Worm (Caenorhabditis elegans) whole organism, L1 larva: ENCODE results near the gene R05D3.9.
"Not testable (repeated sequence)": the region's sequence is repeated elsewhere in the genome, so short reads cannot be mapped to it uniquely, and the experiment has no call there.

Experiments
- C04F5.9 ChIP-seq: sonication (generic microtip); optimal IDR thresholded peaks from 2 replicates; lab custom pipeline; 2016; ENCODE audit warnings: missing genetic modification characterization, missing compliant biosample characterization
- C16A3.4 ChIP-seq: fragments of 150-350 bp; optimal IDR thresholded peaks from 2 replicates; lab custom pipeline; 2014; ENCODE audit warnings: missing biosample characterization, missing genetic modification characterization
- C34B4.2 ChIP-seq: sonication (generic microtip); optimal IDR thresholded peaks from 2 replicates; lab custom pipeline; 2017; ENCODE audit warnings: mild to moderate bottlenecking, missing genetic modification characterization, missing compliant biosample characterization
- aha-1 ChIP-seq: fragments of 150-350 bp; optimal IDR thresholded peaks from 2 replicates; lab custom pipeline; 2014; ENCODE audit warnings: missing biosample characterization, missing genetic modification characterization
- ama-1 ChIP-seq: fragments of 150-350 bp; optimal IDR thresholded peaks from 2 replicates; lab custom pipeline; 2014
- blmp-1 ChIP-seq: fragments of 150-350 bp; optimal IDR thresholded peaks from 2 replicates; lab custom pipeline; 2014; ENCODE audit warnings: missing biosample characterization, missing genetic modification characterization
- ceh-63 ChIP-seq: fragments of 200-800 bp; sonication (Bioruptor generic); optimal IDR thresholded peaks from 2 replicates; lab custom pipeline; 2018; ENCODE audit warnings: mild to moderate bottlenecking, missing genetic modification characterization, missing compliant biosample characterization
- ceh-90 ChIP-seq: sonication (generic microtip); optimal IDR thresholded peaks from 2 replicates; lab custom pipeline; 2016; ENCODE audit warnings: missing genetic modification characterization, missing compliant biosample characterization
- ces-1 ChIP-seq: fragments of 150-350 bp; optimal IDR thresholded peaks from 2 replicates; lab custom pipeline; 2014; ENCODE audit warnings: missing biosample characterization, missing genetic modification reagents, missing genetic modification characterization
- dpl-1 ChIP-seq, 3 experiments: fragments of 150-350 bp in 2 of 3; sonication (generic microtip) in 1 of 3; optimal IDR thresholded peaks; 2 replicates each; lab custom pipeline; 2014 to 2017; ENCODE audit warnings: missing biosample characterization in 3 of 3, missing genetic modification characterization in 3 of 3, missing genetic modification reagents in 3 of 3
- dsc-1 ChIP-seq: sonication (generic microtip); optimal IDR thresholded peaks from 2 replicates; lab custom pipeline; 2016; ENCODE audit warnings: mild to moderate bottlenecking, missing genetic modification characterization, missing compliant biosample characterization
- efl-1 ChIP-seq, 4 experiments: fragments of 150-350 bp; optimal IDR thresholded peaks in 3 of 4; peaks in 1 of 4; 1 replicate in 1 of 4; 2 replicates in 3 of 4; lab custom pipeline; 2014; ENCODE audit warnings: missing biosample characterization in 2 of 4, missing genetic modification characterization in 2 of 4, missing genetic modification reagents in 2 of 4
- efl-3 ChIP-seq: fragments of 200-800 bp; sonication (Bioruptor generic); optimal IDR thresholded peaks from 2 replicates; lab custom pipeline; 2018; ENCODE audit warnings: mild to moderate bottlenecking, missing genetic modification characterization, missing compliant biosample characterization
- egl-27 ChIP-seq, 2 experiments: fragments of 150-350 bp in 1 of 2; sonication (generic microtip); optimal IDR thresholded peaks; 3 replicates each; lab custom pipeline; 2017 to 2018; ENCODE audit warnings: missing biosample characterization in 2 of 2, missing genetic modification characterization in 2 of 2, missing genetic modification reagents in 2 of 2
- elt-2 ChIP-seq: sonication (generic microtip); optimal IDR thresholded peaks from 2 replicates; lab custom pipeline; 2016; ENCODE audit warnings: missing genetic modification characterization, mild to moderate bottlenecking, inconsistent platforms, missing compliant biosample characterization, missing genetic modification reagents
- elt-3 ChIP-seq, 6 experiments: fragments of 150-350 bp in 1 of 6; sonication (generic microtip); optimal IDR thresholded peaks; 2 replicates each; lab custom pipeline; 2017 to 2018; ENCODE audit warnings: missing biosample characterization in 6 of 6, missing genetic modification characterization in 6 of 6, inconsistent platforms in 1 of 6
- ets-5 ChIP-seq: fragments of 200-800 bp; sonication (Bioruptor generic); IDR thresholded peaks from 2 replicates; pipeline ENCODE4 v1.3.6; 2022; ENCODE audit warnings: missing genetic modification characterization, missing compliant biosample characterization
- grh-1 ChIP-seq: fragments of 200-800 bp; sonication (Bioruptor generic); IDR thresholded peaks from 2 replicates; pipeline ENCODE4 v1.3.6; 2022; ENCODE audit warnings: missing genetic modification reagents, missing genetic modification characterization, missing compliant biosample characterization
- hlh-17 ChIP-seq: fragments of 200-800 bp; sonication (Bioruptor generic); optimal IDR thresholded peaks from 2 replicates; lab custom pipeline; 2018; ENCODE audit warnings: missing genetic modification characterization, mild to moderate bottlenecking, missing compliant biosample characterization, moderate library complexity, borderline replicate concordance
- hlh-4 ChIP-seq: sonication (generic microtip); optimal IDR thresholded peaks from 2 replicates; lab custom pipeline; 2016; ENCODE audit warnings: mild to moderate bottlenecking, missing genetic modification characterization, missing compliant biosample characterization
- lin-13 ChIP-seq: fragments of 150-350 bp; optimal IDR thresholded peaks from 2 replicates; lab custom pipeline; 2014; ENCODE audit warnings: missing biosample characterization, missing genetic modification reagents, missing genetic modification characterization
- lin-35 ChIP-seq, 2 experiments: fragments of 150-350 bp; optimal IDR thresholded peaks; 2 replicates each; lab custom pipeline; 2014; ENCODE audit warnings: missing biosample characterization in 2 of 2, missing genetic modification characterization in 2 of 2, missing genetic modification reagents in 2 of 2
- lir-3 ChIP-seq: sonication (generic microtip); optimal IDR thresholded peaks from 2 replicates; lab custom pipeline; 2016; ENCODE audit warnings: mild to moderate bottlenecking, missing genetic modification characterization, moderate library complexity, missing compliant biosample characterization; ENCODE audit not compliant: poor library complexity
- lsy-2 ChIP-seq, 2 experiments: fragments of 150-350 bp; optimal IDR thresholded peaks; 2 replicates each; lab custom pipeline; 2014; ENCODE audit warnings: missing biosample characterization in 2 of 2, missing genetic modification characterization in 2 of 2
- nhr-12 ChIP-seq: sonication (generic microtip); optimal IDR thresholded peaks from 2 replicates; lab custom pipeline; 2017; ENCODE audit warnings: missing biosample characterization, missing genetic modification characterization
- nhr-19 ChIP-seq: fragments of 200-800 bp; sonication (Bioruptor generic); conservative IDR thresholded peaks from 2 replicates; pipeline ENCODE4 v1.3.6; 2022; ENCODE audit warnings: missing genetic modification characterization, missing compliant biosample characterization
- nhr-28 ChIP-seq: fragments of 150-350 bp; optimal IDR thresholded peaks from 2 replicates; lab custom pipeline; 2014; ENCODE audit warnings: missing biosample characterization, missing genetic modification characterization
- nhr-47 ChIP-seq: sonication (generic microtip); optimal IDR thresholded peaks from 2 replicates; lab custom pipeline; 2016; ENCODE audit warnings: mild to moderate bottlenecking, missing genetic modification characterization, moderate library complexity, missing compliant biosample characterization
- nhr-71 ChIP-seq: sonication (generic microtip); optimal IDR thresholded peaks from 2 replicates; lab custom pipeline; 2016; ENCODE audit warnings: mild to moderate bottlenecking, missing genetic modification characterization, moderate library complexity, missing compliant biosample characterization
- nhr-90 ChIP-seq: sonication (generic microtip); optimal IDR thresholded peaks from 2 replicates; lab custom pipeline; 2016; ENCODE audit warnings: mild to moderate bottlenecking, missing genetic modification characterization, missing compliant biosample characterization; ENCODE audit not compliant: poor library complexity
- rnt-1 ChIP-seq: sonication (generic microtip); optimal IDR thresholded peaks from 2 replicates; lab custom pipeline; 2016; ENCODE audit warnings: mild to moderate bottlenecking, missing genetic modification characterization, moderate library complexity, missing compliant biosample characterization
- snpc-4 ChIP-seq: fragments of 150-350 bp; optimal IDR thresholded peaks from 2 replicates; lab custom pipeline; 2014; ENCODE audit warnings: missing biosample characterization, missing genetic modification characterization
- snu-23 ChIP-seq: sonication (generic microtip); optimal IDR thresholded peaks from 2 replicates; lab custom pipeline; 2016; ENCODE audit warnings: missing genetic modification characterization, missing compliant biosample characterization
- sox-4 ChIP-seq: sonication (generic microtip); optimal IDR thresholded peaks from 2 replicates; lab custom pipeline; 2016; ENCODE audit warnings: missing genetic modification characterization, missing compliant biosample characterization
- tlp-1 ChIP-seq: fragments of 150-350 bp; optimal IDR thresholded peaks from 2 replicates; lab custom pipeline; 2014; ENCODE audit warnings: missing biosample characterization, missing genetic modification characterization
- unc-62 ChIP-seq: fragments of 150-350 bp; optimal IDR thresholded peaks from 2 replicates; lab custom pipeline; 2014; ENCODE audit warnings: missing biosample characterization, missing genetic modification reagents, missing genetic modification characterization
- zag-1 ChIP-seq: fragments of 150-350 bp; optimal IDR thresholded peaks from 2 replicates; lab custom pipeline; 2014; ENCODE audit warnings: missing biosample characterization, missing genetic modification characterization
- ztf-4 ChIP-seq: fragments of 150-350 bp; optimal IDR thresholded peaks from 2 replicates; lab custom pipeline; 2014; ENCODE audit warnings: missing biosample characterization, missing genetic modification characterization

Gene R05D3.9

DNA sequence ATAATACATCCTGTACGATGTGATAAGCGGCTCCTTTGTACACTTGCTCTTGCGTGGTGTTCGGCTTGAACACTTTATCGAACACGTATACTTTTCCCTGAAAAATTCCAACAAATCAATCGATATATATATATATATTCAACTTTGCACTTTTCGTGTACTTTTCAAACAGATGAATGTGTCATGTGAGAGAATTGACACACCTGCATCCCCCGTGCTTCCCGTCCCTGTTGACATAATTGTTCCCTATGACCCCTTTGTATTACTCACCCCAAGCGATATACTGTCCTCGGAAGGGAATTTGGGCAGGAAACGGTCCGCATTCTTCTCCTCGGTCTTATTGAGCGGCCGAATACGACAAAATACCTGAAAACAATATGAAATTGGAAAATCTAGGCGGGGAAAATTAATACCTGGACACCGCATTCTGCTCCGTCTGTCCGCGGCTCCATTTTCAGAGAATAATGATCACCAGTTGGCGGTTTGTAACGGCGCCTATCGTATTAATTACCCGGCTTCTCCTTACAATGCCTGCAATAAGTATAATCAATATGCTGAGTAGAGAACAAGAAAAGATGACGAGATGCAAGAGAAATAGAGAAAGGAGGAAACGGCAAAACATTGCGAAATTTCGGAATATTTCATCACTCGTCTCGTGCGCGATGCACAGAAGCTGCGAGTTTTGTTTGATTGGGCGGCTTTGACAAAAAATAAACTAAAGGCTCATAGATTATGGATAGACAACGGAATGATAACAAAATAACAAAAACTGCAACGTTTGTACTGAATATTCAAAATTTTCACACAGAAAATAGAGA, 13.7 kb downstream of the R05D3.9 start, which contains the start of gene unc-116 (continued):
- peak; percentile 31 to 74 for TF ChIP-seq efl-1 (optimal IDR thresholded peaks at IDR 0.05; lab: Kevin White, UChicago)
- peak; percentile 54 to 94 for TF ChIP-seq efl-1 (GFP tag; optimal IDR thresholded peaks at IDR 0.05 in 1 of 2; lab: Kevin White, UChicago)
- peak; percentile 5 for TF ChIP-seq snu-23 (GFP tag; lab: Kevin White, UChicago)
- TF ChIP-seq efl-3 (GFP tag; lab: Kevin White, UChicago) = no peak
- TF ChIP-seq blmp-1 (tag; lab: Kevin White, UChicago) = peak; percentile 35
- TF ChIP-seq hlh-17 (GFP tag; lab: Kevin White, UChicago) = no peak
- peak; percentile 9 for TF ChIP-seq snpc-4 (tag; lab: Kevin White, UChicago)
- TF ChIP-seq tlp-1 (tag; lab: Kevin White, UChicago) = no peak
- no peak for TF ChIP-seq egl-27 (tag; optimal IDR thresholded peaks at IDR 0.05; lab: Kevin White, UChicago)
- TF ChIP-seq sox-4 = no peak
- TF ChIP-seq lin-13 = peak; percentile 7
- TF ChIP-seq nhr-47 (tag; lab: Kevin White, UChicago) = peak; percentile 47
- TF ChIP-seq ceh-63 (GFP tag; lab: Kevin White, UChicago) = no peak
- TF ChIP-seq grh-1 = no peak
- TF ChIP-seq ces-1 = no peak
- TF ChIP-seq C04F5.9 = no peak
- no peak for TF ChIP-seq unc-62
- no peak for TF ChIP-seq elt-2 (tag; lab: Kevin White, UChicago)
- TF ChIP-seq dpl-1 (GFP tag; optimal IDR thresholded peaks at IDR 0.05; lab: Kevin White, UChicago) = peak in 2 of 3 experiments; percentile 18 to 31
- no peak for TF ChIP-seq nhr-28 (tag; lab: Kevin White, UChicago)
- TF ChIP-seq dsc-1 = no peak
- TF ChIP-seq ets-5 (GFP tag; lab: Robert Waterston, UW) = no peak
- peak; percentile 38 to 39 for TF ChIP-seq lin-35 (GFP tag; optimal IDR thresholded peaks at IDR 0.05; lab: Kevin White, UChicago)
- no peak for TF ChIP-seq ama-1 (lab: Kevin White, UChicago)
- TF ChIP-seq ceh-90 = no peak
- TF ChIP-seq C16A3.4 (tag; lab: Kevin White, UChicago) = peak; percentile 34
- no peak for TF ChIP-seq hlh-4 (tag; lab: Kevin White, UChicago)
- no peak for TF ChIP-seq zag-1 (tag; lab: Kevin White, UChicago)
- TF ChIP-seq aha-1 (tag; lab: Kevin White, UChicago) = no peak
- peak; percentile 54 for TF ChIP-seq ztf-4 (tag; lab: Kevin White, UChicago)
- TF ChIP-seq nhr-19 (GFP tag; lab: Robert Waterston, UW) = peak; percentile 32; the same call in 1 of the 2 replicates
- TF ChIP-seq nhr-90 = no peak
- TF ChIP-seq C34B4.2 (tag; lab: Kevin White, UChicago) = no peak
- TF ChIP-seq rnt-1 (tag; lab: Kevin White, UChicago) = no peak

- not testable (repeated sequence) for TF ChIP-seq lir-3; lsy-2 (tag; optimal IDR thresholded peaks at IDR 0.05; lab: Kevin White, UChicago); elt-3 (tag; optimal IDR thresholded peaks at IDR 0.05; lab: Kevin White, UChicago)
These were observed 20.7 kb downstream of the R05D3.9 start, which contains the start of gene clc-29 for ce11 chrIII:8347822-8348221. TSS of gene clc-29 (minus strand) at chrIII:8347922.

DNA sequence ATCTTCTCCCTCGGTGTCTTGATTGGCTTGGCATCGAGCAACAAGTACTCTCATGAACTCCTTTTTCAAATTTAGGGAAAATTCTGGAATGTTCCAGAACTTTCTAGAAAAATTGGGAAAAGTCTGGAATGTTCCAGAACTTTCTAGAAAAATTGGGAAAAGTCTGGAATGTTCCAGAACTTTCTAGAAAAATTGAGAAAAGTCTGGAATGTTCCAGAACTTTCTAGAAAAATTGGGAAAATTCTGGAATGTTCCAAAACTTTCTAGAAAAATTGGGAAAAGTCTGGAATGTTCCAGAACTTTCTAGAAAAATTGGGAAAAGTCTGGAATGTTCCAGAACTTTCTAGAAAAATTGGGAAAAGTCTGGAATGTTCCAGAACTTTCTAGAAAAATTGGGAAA, 24.2 kb downstream of the R05D3.9 start, which contains the start of gene ZC262.7:
ZC262.7 (minus strand) TSS at position 54 of the 400 bp plus-strand sequence.
- not testable (repeated sequence) for TF ChIP-seq nhr-12; rnt-1 (tag; lab: Kevin White, UChicago); nhr-71
